Worm (Caenorhabditis elegans) whole organism, young adult: ENCODE results near the gene F56H9.8.

Experiments used
- B0019.2 ChIP-seq: fragments of 200-800 bp; sonication (Bioruptor generic); conservative IDR thresholded peaks from 2 replicates; pipeline ENCODE4 v1.3.6; 2022; ENCODE audit warnings: missing genetic modification reagents, missing genetic modification characterization, missing compliant biosample characterization
- B0261.1 ChIP-seq: sonication (generic microtip); optimal IDR thresholded peaks from 2 replicates; lab custom pipeline; 2016; ENCODE audit warnings: mild to moderate bottlenecking, missing genetic modification characterization, moderate library complexity, missing compliant biosample characterization
- C06A6.2 ChIP-seq: fragments of 200-800 bp; sonication (Bioruptor generic); conservative IDR thresholded peaks from 2 replicates; pipeline ENCODE4 v1.3.6; 2022; ENCODE audit warnings: missing genetic modification characterization, missing compliant biosample characterization
- C17E4.6 ChIP-seq: fragments of 200-800 bp; sonication (Bioruptor generic); IDR thresholded peaks from 2 replicates; pipeline ENCODE4 v1.3.6; 2022; ENCODE audit warnings: missing genetic modification reagents, missing genetic modification characterization, missing compliant biosample characterization
- F23B12.7 ChIP-seq: sonication (generic microtip); optimal IDR thresholded peaks from 2 replicates; lab custom pipeline; 2017; ENCODE audit warnings: missing genetic modification characterization, mild to moderate bottlenecking, missing compliant biosample characterization, antibody characterized with exemption, moderate library complexity; ENCODE audit not compliant: insufficient read depth
- F39B2.1 ChIP-seq: fragments of 200-800 bp; sonication (Bioruptor generic); IDR thresholded peaks from 2 replicates; pipeline ENCODE4 v1.3.6; 2022; ENCODE audit warnings: missing genetic modification reagents, missing genetic modification characterization, missing compliant biosample characterization
- K11D2.4 ChIP-seq: fragments of 200-800 bp; sonication (Bioruptor generic); IDR thresholded peaks from 2 replicates; pipeline ENCODE4 v1.3.6; 2022; ENCODE audit warnings: missing genetic modification reagents, missing genetic modification characterization, missing compliant biosample characterization
- Y53F4B.3 ChIP-seq: fragments of 200-800 bp; sonication (Bioruptor generic); IDR thresholded peaks from 2 replicates; pipeline ENCODE4 v1.3.6; 2022; ENCODE audit warnings: missing genetic modification reagents, missing genetic modification characterization, missing compliant biosample characterization
- Y56A3A.18 ChIP-seq: fragments of 200-800 bp; sonication (Bioruptor generic); IDR thresholded peaks from 2 replicates; pipeline ENCODE4 v1.3.6; 2022; ENCODE audit warnings: missing genetic modification reagents, missing genetic modification characterization, missing compliant biosample characterization
- ZK185.1 ChIP-seq: sonication (generic microtip); optimal IDR thresholded peaks from 2 replicates; lab custom pipeline; 2016; ENCODE audit warnings: mild to moderate bottlenecking, missing genetic modification characterization, missing compliant biosample characterization; ENCODE audit not compliant: poor library complexity, severe bottlenecking
- atf-7 ChIP-seq: sonication (generic microtip); optimal IDR thresholded peaks from 2 replicates; lab custom pipeline; 2017; ENCODE audit warnings: mild to moderate bottlenecking, missing genetic modification characterization, missing compliant biosample characterization
- bed-2 ChIP-seq: fragments of 200-800 bp; sonication (Bioruptor generic); IDR thresholded peaks from 2 replicates; pipeline ENCODE4 v1.3.6; 2022; ENCODE audit warnings: missing genetic modification reagents, missing genetic modification characterization, missing compliant biosample characterization
- ccch-3 ChIP-seq: fragments of 200-800 bp; sonication (Bioruptor generic); optimal IDR thresholded peaks from 2 replicates; lab custom pipeline; 2018; ENCODE audit warnings: mild to moderate bottlenecking, missing genetic modification characterization, missing compliant biosample characterization
- ceh-27 ChIP-seq: fragments of 200-800 bp; sonication (Bioruptor generic); optimal IDR thresholded peaks from 2 replicates; lab custom pipeline; 2018; ENCODE audit warnings: mild to moderate bottlenecking, missing genetic modification characterization, moderate library complexity, missing compliant biosample characterization
- ceh-40 ChIP-seq: fragments of 200-800 bp; sonication (Bioruptor generic); IDR thresholded peaks from 2 replicates; pipeline ENCODE4 v1.3.6; 2022; ENCODE audit warnings: missing genetic modification characterization, missing compliant biosample characterization
- chd-7 ChIP-seq: sonication (generic microtip); optimal IDR thresholded peaks from 2 replicates; lab custom pipeline; 2016; ENCODE audit warnings: mild to moderate bottlenecking, missing genetic modification characterization, moderate library complexity, missing compliant biosample characterization
- dpl-1 ChIP-seq: fragments of 150-350 bp; optimal IDR thresholded peaks from 2 replicates; lab custom pipeline; 2014; ENCODE audit warnings: missing biosample characterization, missing genetic modification reagents, missing genetic modification characterization
- egl-18 ChIP-seq: fragments of 200-800 bp; sonication (Bioruptor generic); IDR thresholded peaks from 2 replicates; pipeline ENCODE4 v1.3.6; 2022; ENCODE audit warnings: missing genetic modification reagents, missing genetic modification characterization, missing compliant biosample characterization
- egrh-3 ChIP-seq: fragments of 200-800 bp; sonication (Bioruptor generic); IDR thresholded peaks from 2 replicates; pipeline ENCODE4 v1.3.6; 2022; ENCODE audit warnings: missing genetic modification reagents, missing genetic modification characterization, missing compliant biosample characterization
- hmg-1.2 ChIP-seq: fragments of 200-800 bp; sonication (Bioruptor generic); IDR thresholded peaks from 2 replicates; pipeline ENCODE4 v1.3.6; 2022; ENCODE audit warnings: missing genetic modification reagents, missing genetic modification characterization, missing compliant biosample characterization
- let-607 ChIP-seq, 2 experiments: fragments of 200-800 bp in 1 of 2; sonication (Bioruptor generic) in 1 of 2; sonication (generic microtip) in 1 of 2; optimal IDR thresholded peaks; 2 replicates each; lab custom pipeline; 2016 to 2018; ENCODE audit warnings: mild to moderate bottlenecking in 2 of 2, missing compliant biosample characterization in 2 of 2, missing genetic modification characterization in 2 of 2, moderate library complexity in 2 of 2, missing genotype in 1 of 2
- lin-40 ChIP-seq: sonication (generic microtip); optimal IDR thresholded peaks from 2 replicates; lab custom pipeline; 2016; ENCODE audit warnings: missing genetic modification characterization, mild to moderate bottlenecking, missing compliant biosample characterization, missing genotype, missing genetic modification reagents
- lir-1 ChIP-seq: fragments of 200-800 bp; sonication (Bioruptor generic); conservative IDR thresholded peaks from 2 replicates; pipeline ENCODE4 v1.3.6; 2022; ENCODE audit warnings: missing genetic modification reagents, missing genetic modification characterization, missing compliant biosample characterization
- mxl-1 ChIP-seq: sonication (generic microtip); optimal IDR thresholded peaks from 2 replicates; lab custom pipeline; 2016; ENCODE audit warnings: missing genetic modification characterization, missing compliant biosample characterization
- nfya-2 ChIP-seq: fragments of 200-800 bp; sonication (Bioruptor generic); IDR thresholded peaks from 2 replicates; pipeline ENCODE4 v1.3.6; 2022; ENCODE audit warnings: missing genetic modification reagents, missing genetic modification characterization, missing compliant biosample characterization
- nhr-120 ChIP-seq: fragments of 200-800 bp; sonication (Bioruptor generic); IDR thresholded peaks from 2 replicates; pipeline ENCODE4 v1.3.6; 2022; ENCODE audit warnings: missing genetic modification characterization, missing compliant biosample characterization
- nhr-179 ChIP-seq: sonication (generic microtip); optimal IDR thresholded peaks from 2 replicates; lab custom pipeline; 2016; ENCODE audit warnings: mild to moderate bottlenecking, missing genetic modification characterization, missing compliant biosample characterization
- nhr-80 ChIP-seq: sonication (generic microtip); optimal IDR thresholded peaks from 2 replicates; lab custom pipeline; 2016; ENCODE audit warnings: missing genetic modification characterization, missing compliant biosample characterization
- rpc-1 ChIP-seq, 2 experiments: fragments of 150-350 bp in 1 of 2; sonication (generic microtip) in 1 of 2; optimal IDR thresholded peaks; 2 replicates each; lab custom pipeline; 2014 to 2018; ENCODE audit warnings: missing biosample characterization in 1 of 2, missing genetic modification characterization in 1 of 2, missing genetic modification reagents in 1 of 2, missing genotype in 1 of 2
- sdz-38 ChIP-seq: sonication (generic microtip); optimal IDR thresholded peaks from 2 replicates; lab custom pipeline; 2016; ENCODE audit warnings: missing genotype, missing genetic modification characterization, missing compliant biosample characterization
- snpc-1.3 ChIP-seq: sonication (generic microtip); optimal IDR thresholded peaks from 2 replicates; lab custom pipeline; 2017; ENCODE audit warnings: missing genetic modification characterization, mild to moderate bottlenecking, missing compliant biosample characterization, antibody characterized with exemption, moderate library complexity, missing genotype, missing genetic modification reagents; ENCODE audit not compliant: insufficient read depth
- snpc-4 ChIP-seq, 5 experiments: fragments of 150-350 bp in 1 of 5; sonication (generic microtip) in 4 of 5; optimal IDR thresholded peaks; 2 replicates each; lab custom pipeline; 2014 to 2018; ENCODE audit warnings: missing genetic modification characterization in 5 of 5, missing biosample characterization in 3 of 5, antibody characterized with exemption in 2 of 5, mild to moderate bottlenecking in 2 of 5, missing compliant biosample characterization in 2 of 5, missing genotype in 2 of 5, moderate library complexity in 2 of 5, missing genetic modification reagents in 1 of 5
- somi-1 ChIP-seq: fragments of 200-800 bp; sonication (Bioruptor generic); optimal IDR thresholded peaks from 2 replicates; lab custom pipeline; 2018; ENCODE audit warnings: mild to moderate bottlenecking, missing genetic modification characterization, missing compliant biosample characterization
- tbp1 ChIP-seq: fragments of 200-800 bp; sonication (Bioruptor generic); optimal IDR thresholded peaks from 2 replicates; lab custom pipeline; 2018; ENCODE audit warnings: mild to moderate bottlenecking, missing genetic modification characterization, missing compliant biosample characterization
- xnd-1 ChIP-seq: sonication (generic microtip); optimal IDR thresholded peaks from 2 replicates; lab custom pipeline; 2016; ENCODE audit warnings: missing genotype, missing genetic modification reagents, missing genetic modification characterization, missing compliant biosample characterization
- ztf-18 ChIP-seq: sonication (generic microtip); optimal IDR thresholded peaks from 2 replicates; lab custom pipeline; 2016; ENCODE audit warnings: missing genotype, mild to moderate bottlenecking, missing genetic modification characterization, missing compliant biosample characterization

The F56H9.8 gene

ce11 chrV:12679292-12679691, 34.7 kb downstream of the F56H9.8 start:
- TF ChIP-seq nhr-120 (GFP tag; lab: Robert Waterston, UW) (no peak), B0019.2 (GFP tag; lab: Robert Waterston, UW) (no peak), atf-7 (no peak), chd-7 (tag; lab: Kevin White, UChicago) (no peak), F39B2.1 (GFP tag; lab: Robert Waterston, UW) (no peak), Y56A3A.18 (GFP tag; lab: Robert Waterston, UW) (no peak), sdz-38 (no peak), K11D2.4 (GFP tag; lab: Robert Waterston, UW) (no peak), egrh-3 (GFP tag; lab: Robert Waterston, UW) (no peak), C17E4.6 (GFP tag; lab: Robert Waterston, UW) (no peak), C06A6.2 (no peak), dpl-1 (GFP tag; lab: Kevin White, UChicago) (no peak), hmg-1.2 (no peak), nhr-80 (tag; lab: Kevin White, UChicago) (no peak), lir-1 (GFP tag; lab: Robert Waterston, UW) (no peak), egl-18 (GFP tag; lab: Robert Waterston, UW) (no peak), F23B12.7 (tag; lab: Kevin White, UChicago) (no peak), somi-1 (no peak), lin-40 (tag; lab: Kevin White, UChicago) (no peak)
- TF ChIP-seq, all 124 proteins: peak for 0

ce11 chrV:12679807-12680206, 35.2 kb downstream of the F56H9.8 start, which contains the start of gene frpr-15:
TSS of gene frpr-15 (plus strand) at chrV:12680107.
- TF ChIP-seq F39B2.1 (GFP tag; lab: Robert Waterston, UW) (no peak), bed-2 (GFP tag; lab: Robert Waterston, UW) (no peak), ccch-3 (GFP tag; lab: Kevin White, UChicago) (no peak), C06A6.2 (no peak), nfya-2 (GFP tag; lab: Robert Waterston, UW) (no peak), Y53F4B.3 (GFP tag; lab: Robert Waterston, UW) (no peak), xnd-1 (tag; lab: Kevin White, UChicago) (no peak)

- TF ChIP-seq lir-1 (GFP tag; lab: Robert Waterston, UW) (no peak), B0261.1 (tag; lab: Kevin White, UChicago) (peak; percentile 66), ceh-40 (0 out of 2 replicates have a peak, but pooled peaks have one; percentile 32), tbp1 (GFP tag; lab: Kevin White, UChicago) (peak; percentile 88), ceh-27 (GFP tag; lab: Kevin White, UChicago) (peak; percentile 1), nhr-179 (tag; lab: Kevin White, UChicago) (peak; percentile 21), F23B12.7 (tag; lab: Kevin White, UChicago) (peak; percentile 51), snpc-4 (GFP tag; optimal IDR thresholded peaks at IDR 0.05; lab: Kevin White, UChicago) (no peak), snpc-4 (tag; optimal IDR thresholded peaks at IDR 0.05; lab: Kevin White, UChicago) (peak in 1 of 4 experiments; percentile 19), ZK185.1 (peak; percentile 18), chd-7 (tag; lab: Kevin White, UChicago) (no peak), ztf-18 (tag; lab: Kevin White, UChicago) (peak; percentile 50), rpc-1 (optimal IDR thresholded peaks at IDR 0.05; lab: Kevin White, UChicago) (peak; percentile 57), rpc-1 (tag; optimal IDR thresholded peaks at IDR 0.05; lab: Kevin White, UChicago) (peak; percentile 81), let-607 (tag; optimal IDR thresholded peaks at IDR 0.05; lab: Kevin White, UChicago) (no peak), mxl-1 (tag; lab: Kevin White, UChicago) (peak; percentile 29), snpc-1.3 (peak; percentile 40)
These were observed 38.6 kb downstream of the F56H9.8 start for ce11 chrV:12683205-12683604.
